Fruit fly (Drosophila melanogaster) whole organism, embryonic: ENCODE data around the gene Mcm5.
A peak's percentile ranks its signal among the peaks of the same experiment; 100 is the strongest.

Experiments used
- Atf6 ChIP-seq: fragments of 200-800 bp; sonication (Bioruptor generic); IDR thresholded peaks from 2 replicates; pipeline ENCODE4 v1.3.6; 2022; ENCODE audit warnings: missing biosample characterization, missing genetic modification characterization
- B-H2 ChIP-seq: fragments of 200-800 bp; sonication (Bioruptor generic); optimal IDR thresholded peaks from 2 replicates; lab custom pipeline; 2018; ENCODE audit warnings: missing biosample characterization, mild to moderate bottlenecking, missing genetic modification characterization
- CG10267 ChIP-seq: fragments of 200-800 bp; sonication (Bioruptor generic); optimal IDR thresholded peaks from 2 replicates; lab custom pipeline; 2018; ENCODE audit warnings: missing biosample characterization, mild to moderate bottlenecking, missing genetic modification characterization, moderate library complexity
- CG10654 ChIP-seq: fragments of 200-800 bp; sonication (Bioruptor generic); optimal IDR thresholded peaks from 2 replicates; lab custom pipeline; 2016; ENCODE audit warnings: missing biosample characterization, missing genetic modification characterization
- CG11093 ChIP-seq: fragments of 200-800 bp; sonication (Bioruptor generic); IDR thresholded peaks from 3 replicates; pipeline ENCODE4 v1.3.6; 2022; ENCODE audit warnings: missing biosample characterization, missing genetic modification characterization
- CG1233 ChIP-seq: fragments of 200-800 bp; sonication (Bioruptor generic); optimal IDR thresholded peaks from 4 replicates; lab custom pipeline; 2018; ENCODE audit warnings: missing biosample characterization, mild to moderate bottlenecking, missing genetic modification characterization
- CG14710 ChIP-seq: fragments of 200-800 bp; sonication (Bioruptor generic); optimal IDR thresholded peaks from 3 replicates; lab custom pipeline; 2019; ENCODE audit warnings: missing biosample characterization, mild to moderate bottlenecking, missing genetic modification characterization, moderate library complexity
- CG15269 ChIP-seq: fragments of 200-800 bp; sonication (Bioruptor generic); optimal IDR thresholded peaks from 2 replicates; lab custom pipeline; 2018; ENCODE audit warnings: missing biosample characterization, mild to moderate bottlenecking, missing genetic modification characterization, moderate library complexity
- CG15514 ChIP-seq: fragments of 200-800 bp; sonication (Bioruptor generic); optimal IDR thresholded peaks from 3 replicates; lab custom pipeline; 2017; ENCODE audit warnings: missing biosample characterization, missing genetic modification characterization, mild to moderate bottlenecking, moderate library complexity, missing genetic modification reagents
- CG16863 ChIP-seq: fragments of 200-800 bp; sonication (Bioruptor generic); optimal IDR thresholded peaks from 3 replicates; lab custom pipeline; 2016; ENCODE audit warnings: missing biosample characterization, missing genetic modification characterization
- CG17361 ChIP-seq: fragments of 200-800 bp; sonication (Bioruptor generic); IDR thresholded peaks from 3 replicates; pipeline ENCODE4 v1.3.6; 2022; ENCODE audit warnings: missing biosample characterization, missing genetic modification characterization
- CG17385 ChIP-seq: fragments of 200-800 bp; sonication (Bioruptor generic); optimal IDR thresholded peaks from 3 replicates; lab custom pipeline; 2018; ENCODE audit warnings: missing biosample characterization, mild to moderate bottlenecking, missing genetic modification characterization
- CG2129 ChIP-seq: fragments of 200-800 bp; sonication (Bioruptor generic); IDR thresholded peaks from 2 replicates; pipeline ENCODE4 v1.3.6; 2022; ENCODE audit warnings: missing biosample characterization, missing genetic modification characterization; ENCODE audit not compliant: partially characterized antibody
- CG3163 ChIP-seq: fragments of 200-800 bp; sonication (Bioruptor generic); optimal IDR thresholded peaks from 3 replicates; lab custom pipeline; 2016; ENCODE audit warnings: missing biosample characterization, missing genetic modification characterization
- CG34422 ChIP-seq: fragments of 200-800 bp; sonication (Bioruptor generic); IDR thresholded peaks from 3 replicates; pipeline ENCODE4 v1.3.6; 2022; ENCODE audit warnings: missing biosample characterization, missing genetic modification characterization
- CG3726 ChIP-seq: fragments of 200-800 bp; sonication (Bioruptor generic); IDR thresholded peaks from 3 replicates; pipeline ENCODE4, ENCODE4 v1.3.6; 2022; ENCODE audit warnings: missing biosample characterization, missing genetic modification characterization
- CG3995 ChIP-seq: fragments of 200-800 bp; sonication (Bioruptor generic); optimal IDR thresholded peaks from 3 replicates; lab custom pipeline; 2016; ENCODE audit warnings: missing biosample characterization, missing genetic modification characterization
- CG4424 ChIP-seq: fragments of 200-800 bp; sonication (Bioruptor generic); optimal IDR thresholded peaks from 3 replicates; lab custom pipeline; 2016; ENCODE audit warnings: missing biosample characterization, missing genetic modification characterization
- CG7786 ChIP-seq: fragments of 200-800 bp; sonication (Bioruptor generic); optimal IDR thresholded peaks from 2 replicates; lab custom pipeline; 2016; ENCODE audit warnings: missing biosample characterization, missing genetic modification characterization
- CG8478 ChIP-seq: fragments of >200 bp; optimal IDR thresholded peaks from 2 replicates; lab custom pipeline; 2018
- CTCF ChIP-seq: fragments of 200-800 bp; sonication (Bioruptor generic); optimal IDR thresholded peaks from 2 replicates; lab custom pipeline; 2017; ENCODE audit warnings: missing biosample characterization, mild to moderate bottlenecking, missing genetic modification characterization, moderate library complexity
- Dip3 ChIP-seq: fragments of 200-800 bp; sonication (Bioruptor generic); optimal IDR thresholded peaks from 3 replicates; lab custom pipeline; 2016; ENCODE audit warnings: missing biosample characterization, missing genetic modification characterization
- E2f2 ChIP-seq: fragments of 200-800 bp; sonication (Bioruptor generic); IDR thresholded peaks from 2 replicates; pipeline ENCODE4 v1.3.6; 2022; ENCODE audit warnings: missing biosample characterization, missing genetic modification characterization
- Eip74EF ChIP-seq, 2 experiments: fragments of 200-800 bp in 1 of 2; fragments of >200 bp in 1 of 2; sonication (Bioruptor generic) in 1 of 2; optimal IDR thresholded peaks; 2 replicates each; lab custom pipeline; 2017 to 2019; ENCODE audit warnings: missing biosample characterization in 2 of 2, missing genetic modification characterization in 2 of 2, mild to moderate bottlenecking in 1 of 2, moderate library complexity in 1 of 2
- Hr51 ChIP-seq, 2 experiments: fragments of 200-800 bp; sonication (Bioruptor generic); optimal IDR thresholded peaks; 2 replicates in 1 of 2; 3 replicates in 1 of 2; lab custom pipeline; 2016 to 2018; ENCODE audit warnings: missing biosample characterization in 2 of 2, missing genetic modification characterization in 2 of 2, mild to moderate bottlenecking in 1 of 2, moderate library complexity in 1 of 2
- Jarid2 ChIP-seq: fragments of 200-800 bp; sonication (Bioruptor generic); optimal IDR thresholded peaks from 3 replicates; lab custom pipeline; 2017; ENCODE audit warnings: mild to moderate bottlenecking, missing biosample characterization, missing genetic modification reagents, missing genetic modification characterization
- Lpt ChIP-seq: fragments of >200 bp; optimal IDR thresholded peaks from 2 replicates; lab custom pipeline; 2018; ENCODE audit warnings: missing biosample characterization, missing genetic modification characterization
- Opbp ChIP-seq: fragments of 200-800 bp; sonication (Bioruptor generic); IDR thresholded peaks from 3 replicates; pipeline ENCODE4 v1.3.6; 2022; ENCODE audit warnings: missing biosample characterization, missing genetic modification characterization; ENCODE audit not compliant: partially characterized antibody
- Rfx ChIP-seq: fragments of 200-800 bp; sonication (Bioruptor generic); IDR thresholded peaks from 2 replicates; pipeline ENCODE4 v1.3.6; 2022; ENCODE audit warnings: missing biosample characterization, missing genetic modification characterization
- Scr ChIP-seq: fragments of 200-800 bp; sonication (Bioruptor generic); IDR thresholded peaks from 2 replicates; pipeline ENCODE4 v1.3.6; 2022; ENCODE audit warnings: missing biosample characterization, missing genetic modification characterization; ENCODE audit not compliant: partially characterized antibody
- Sry-δ ChIP-seq: fragments of 200-800 bp; sonication (Bioruptor generic); optimal IDR thresholded peaks from 2 replicates; lab custom pipeline; 2016; ENCODE audit warnings: missing biosample characterization, missing genetic modification characterization
- Stat92E ChIP-seq, 3 experiments: fragments of >200 bp in 2 of 3; fragments of 200-800 bp in 1 of 3; sonication (Bioruptor generic) in 1 of 3; optimal IDR thresholded peaks; 2 replicates each; lab custom pipeline; 2017 to 2019; ENCODE audit warnings: missing biosample characterization in 3 of 3, missing genetic modification characterization in 3 of 3, mild to moderate bottlenecking in 1 of 3, moderate library complexity in 1 of 3
- ab ChIP-seq: fragments of 200-800 bp; sonication (Bioruptor generic); optimal IDR thresholded peaks from 2 replicates; lab custom pipeline; 2016; ENCODE audit warnings: missing biosample characterization, missing genetic modification characterization
- az2 ChIP-seq: fragments of 200-800 bp; sonication (Bioruptor generic); optimal IDR thresholded peaks from 3 replicates; lab custom pipeline; 2016; ENCODE audit warnings: missing biosample characterization, missing genetic modification characterization
- chinmo ChIP-seq: fragments of 200-800 bp; sonication (Bioruptor generic); IDR thresholded peaks from 4 replicates; pipeline ENCODE4 v1.3.6; 2022; ENCODE audit warnings: missing biosample characterization, missing genetic modification characterization; ENCODE audit not compliant: partially characterized antibody
- chn ChIP-seq: fragments of 200-800 bp; sonication (Bioruptor generic); optimal IDR thresholded peaks from 2 replicates; lab custom pipeline; 2016; ENCODE audit warnings: missing biosample characterization, missing genetic modification characterization
- croc ChIP-seq: fragments of 200-800 bp; sonication (Bioruptor generic); conservative IDR thresholded peaks from 3 replicates; pipeline ENCODE4 v1.3.6; 2022; ENCODE audit warnings: missing biosample characterization, missing genetic modification characterization
- da ChIP-seq: fragments of 200-800 bp; sonication (Bioruptor generic); optimal IDR thresholded peaks from 2 replicates; lab custom pipeline; 2016; ENCODE audit warnings: missing biosample characterization, missing genetic modification characterization
- ems ChIP-seq: fragments of 200-800 bp; sonication (Bioruptor generic); optimal IDR thresholded peaks from 3 replicates; lab custom pipeline; 2016; ENCODE audit warnings: missing biosample characterization, missing genetic modification characterization
- eyg ChIP-seq: fragments of 200-800 bp; sonication (Bioruptor generic); optimal IDR thresholded peaks from 3 replicates; lab custom pipeline; 2016; ENCODE audit warnings: missing biosample characterization, missing genetic modification characterization
- gfzf ChIP-seq: fragments of 200-800 bp; sonication (Bioruptor generic); optimal IDR thresholded peaks from 2 replicates; lab custom pipeline; 2016; ENCODE audit warnings: missing biosample characterization, mild to moderate bottlenecking, missing genetic modification characterization, moderate library complexity
- ken ChIP-seq: fragments of 200-800 bp; sonication (Bioruptor generic); IDR thresholded peaks from 3 replicates; pipeline ENCODE4 v1.3.6; 2022; ENCODE audit warnings: missing biosample characterization, missing genetic modification characterization
- lola ChIP-seq, 3 experiments: fragments of >200 bp in 2 of 3; fragments of 200-800 bp in 1 of 3; sonication (Bioruptor generic) in 1 of 3; optimal IDR thresholded peaks; 2 replicates each; lab custom pipeline; 2017 to 2019; ENCODE audit warnings: missing biosample characterization in 3 of 3, missing genetic modification characterization in 3 of 3, mild to moderate bottlenecking in 1 of 3, moderate library complexity in 1 of 3
- luna ChIP-seq: fragments of 200-800 bp; sonication (Bioruptor generic); optimal IDR thresholded peaks from 2 replicates; lab custom pipeline; 2016; ENCODE audit warnings: missing biosample characterization, missing genetic modification characterization
- nmo ChIP-seq: fragments of 200-800 bp; sonication (Bioruptor generic); optimal IDR thresholded peaks from 2 replicates; lab custom pipeline; 2018; ENCODE audit warnings: missing biosample characterization, mild to moderate bottlenecking, missing genetic modification characterization, moderate library complexity
- pho ChIP-seq: fragments of 200-800 bp; sonication (Bioruptor generic); optimal IDR thresholded peaks from 2 replicates; lab custom pipeline; 2016; ENCODE audit warnings: missing biosample characterization, missing genetic modification characterization
- pzg ChIP-seq: fragments of 200-800 bp; sonication (Bioruptor generic); optimal IDR thresholded peaks from 3 replicates; lab custom pipeline; 2018; ENCODE audit warnings: missing biosample characterization, mild to moderate bottlenecking, missing genetic modification characterization, moderate library complexity
- row ChIP-seq: fragments of 200-800 bp; sonication (Bioruptor generic); IDR thresholded peaks from 3 replicates; pipeline ENCODE4 v1.3.6; 2022; ENCODE audit warnings: missing biosample characterization, missing genetic modification characterization
- so ChIP-seq: fragments of 200-800 bp; sonication (Bioruptor generic); IDR thresholded peaks from 3 replicates; pipeline ENCODE4 v1.3.6; 2022; ENCODE audit warnings: missing biosample characterization, missing genetic modification characterization
- wek ChIP-seq: fragments of 200-800 bp; sonication (Bioruptor generic); optimal IDR thresholded peaks from 3 replicates; lab custom pipeline; 2018; ENCODE audit warnings: missing biosample characterization, mild to moderate bottlenecking, missing genetic modification characterization, moderate library complexity
- zen ChIP-seq: fragments of 200-800 bp; sonication (Bioruptor generic); optimal IDR thresholded peaks from 3 replicates; lab custom pipeline; 2018; ENCODE audit warnings: missing biosample characterization, mild to moderate bottlenecking, missing genetic modification characterization, moderate library complexity

Gene Mcm5

DNA sequence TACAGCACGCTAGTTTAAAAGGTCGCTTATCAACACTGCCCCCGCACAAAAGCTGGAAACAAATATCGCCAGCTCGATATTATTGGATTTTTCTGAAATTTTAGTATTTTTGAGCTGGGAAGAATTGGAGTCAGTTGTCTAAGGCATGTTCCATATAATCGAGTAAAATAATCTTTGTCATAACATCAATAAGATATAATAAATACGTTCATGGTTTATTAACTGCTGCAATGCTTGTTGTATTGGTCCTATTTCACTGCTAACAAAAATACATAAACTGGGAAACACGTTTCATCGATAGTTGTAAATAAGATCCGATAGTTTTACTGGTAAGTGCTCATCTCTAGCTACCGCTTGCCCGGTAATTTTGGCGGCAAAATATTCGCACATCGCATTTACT, at the start of gene Mcm5, which contains the start of gene Art1 (continued):
- TF ChIP-seq Hr51 (GFP tag; optimal IDR thresholded peaks at IDR 0.05; lab: Kevin White, UChicago) = peak in 1 of 2 experiments; percentile 28
- peak; percentile 97 for TF ChIP-seq Scr (GFP tag; lab: Robert Waterston, UW)
- TF ChIP-seq CG15269 = no peak
- TF ChIP-seq gfzf (GFP tag; lab: Kevin White, UChicago) = peak; percentile 71
- TF ChIP-seq chinmo (GFP tag; lab: Robert Waterston, UW) = 0 out of 4 replicates have a peak, but pooled peaks have one; percentile 73
- no peak for TF ChIP-seq CG11093 (GFP tag; lab: Robert Waterston, UW)
- TF ChIP-seq CG17361 = no peak; the same call in 2 of the 3 replicates
- peak; percentile 78 for TF ChIP-seq pzg (GFP tag; lab: Kevin White, UChicago)
- TF ChIP-seq CG17385 (GFP tag; lab: Kevin White, UChicago) = peak; percentile 2
- TF ChIP-seq zen = peak; percentile 38
- TF ChIP-seq CG3163 = peak; percentile 51
- TF ChIP-seq CTCF (GFP tag; lab: Kevin White, UChicago) = peak; percentile 39
- TF ChIP-seq CG10267 = peak; percentile 98
- no peak for TF ChIP-seq ab (GFP tag; lab: Kevin White, UChicago)
- TF ChIP-seq croc (GFP tag; lab: Robert Waterston, UW) = peak; percentile 17; the same call in 1 of the 3 replicates
- peak; percentile 60 for TF ChIP-seq pho
- peak; percentile 84 for TF ChIP-seq CG3995 (GFP tag; lab: Kevin White, UChicago)
- TF ChIP-seq luna (GFP tag; lab: Kevin White, UChicago) = no peak
- TF ChIP-seq Dip3 (GFP tag; lab: Kevin White, UChicago) = peak; percentile 85
- no peak for TF ChIP-seq Stat92E (GFP tag; optimal IDR thresholded peaks at IDR 0.05; lab: Kevin White, UChicago)
- peak; percentile 7 for TF ChIP-seq B-H2 (GFP tag; lab: Kevin White, UChicago)
- TF ChIP-seq CG16863 = peak; percentile 37
- TF ChIP-seq wek = no peak
- TF ChIP-seq Opbp (GFP tag; lab: Robert Waterston, UW) = peak; percentile 80
- TF ChIP-seq Lpt = no peak
- no peak for TF ChIP-seq Atf6 (GFP tag; lab: Robert Waterston, UW)
- peak in 1 of 3 experiments; percentile 42 for TF ChIP-seq lola (GFP tag; optimal IDR thresholded peaks at IDR 0.05; lab: Kevin White, UChicago)
- no peak for TF ChIP-seq CG3726
- peak; percentile 51; the same call in 1 of the 3 replicates for TF ChIP-seq CG34422 (GFP tag; lab: Robert Waterston, UW)
- TF ChIP-seq Rfx (GFP tag; lab: Robert Waterston, UW) = peak; percentile 53
- TF ChIP-seq CG4424 = peak; percentile 54
- TF ChIP-seq Jarid2 (GFP tag; lab: Kevin White, UChicago) = peak; percentile 21
- TF ChIP-seq Eip74EF (GFP tag; optimal IDR thresholded peaks at IDR 0.05; lab: Kevin White, UChicago) = no peak
- TF ChIP-seq az2 (GFP tag; lab: Kevin White, UChicago) = peak; percentile 17
- TF ChIP-seq CG15514 = peak; percentile 90
- TF ChIP-seq CG14710 (tag; lab: Kevin White, UChicago) = peak; percentile 83
- peak; percentile 18 for TF ChIP-seq CG1233 (GFP tag; lab: Kevin White, UChicago)
- no peak for TF ChIP-seq so (GFP tag; lab: Robert Waterston, UW)
- peak; percentile 77 for TF ChIP-seq E2f2 (GFP tag; lab: Robert Waterston, UW)
- peak; percentile 95 for TF ChIP-seq CG2129 (GFP tag; lab: Robert Waterston, UW)
- no peak for TF ChIP-seq CG8478
- peak; percentile 79 for TF ChIP-seq nmo (GFP tag; lab: Kevin White, UChicago)
- peak; percentile 14 for TF ChIP-seq eyg (GFP tag; lab: Kevin White, UChicago)
- peak; percentile 53 for TF ChIP-seq chn (GFP tag; lab: Kevin White, UChicago)
- peak; percentile 6 for TF ChIP-seq ems (GFP tag; lab: Kevin White, UChicago)
- TF ChIP-seq Sry-δ (GFP tag; lab: Kevin White, UChicago) = peak; percentile 97
- TF ChIP-seq CG7786 = peak; percentile 47
- TF ChIP-seq ken (GFP tag; lab: Robert Waterston, UW) = 0 out of 3 replicates have a peak, but pooled peaks have one; percentile 51
- TF ChIP-seq row (GFP tag; lab: Robert Waterston, UW) = peak; percentile 83
- TF ChIP-seq CG10654 (GFP tag; lab: Kevin White, UChicago) = peak; percentile 23
- no peak for TF ChIP-seq da (GFP tag; lab: Kevin White, UChicago)
